Fruit fly (Drosophila melanogaster) whole organism, prepupa: ENCODE measurements around the gene S-Lap4.

ENCODE experiments used
- Blimp-1 ChIP-seq: fragments of 200-800 bp; sonication (Bioruptor generic); optimal IDR thresholded peaks from 3 replicates; lab custom pipeline; 2017; ENCODE audit warnings: missing biosample characterization, missing genetic modification characterization, mild to moderate bottlenecking, moderate library complexity, missing genetic modification reagents
- CG10669 ChIP-seq: fragments of 200-800 bp; sonication (Bioruptor generic); optimal IDR thresholded peaks from 3 replicates; lab custom pipeline; 2018; ENCODE audit warnings: missing biosample characterization, mild to moderate bottlenecking, missing genetic modification characterization, moderate library complexity
- CG11762 ChIP-seq: fragments of 200-800 bp; sonication (Bioruptor generic); optimal IDR thresholded peaks from 3 replicates; lab custom pipeline; 2016; ENCODE audit warnings: missing biosample characterization, missing genetic modification characterization; ENCODE audit not compliant: insufficient read depth
- CG15336 ChIP-seq: fragments of 200-800 bp; sonication (Bioruptor generic); IDR thresholded peaks from 2 replicates; pipeline ENCODE4 v1.3.6; 2022; ENCODE audit warnings: missing biosample characterization, missing genetic modification characterization
- CG1621 ChIP-seq: fragments of 200-800 bp; sonication (Bioruptor generic); optimal IDR thresholded peaks from 3 replicates; lab custom pipeline; 2018; ENCODE audit warnings: missing biosample characterization, mild to moderate bottlenecking, missing genetic modification characterization
- CG3032 ChIP-seq: fragments of 200-800 bp; optimal IDR thresholded peaks from 2 replicates; lab custom pipeline; 2019; ENCODE audit warnings: missing biosample characterization, mild to moderate bottlenecking, missing genetic modification characterization, moderate library complexity
- CG31627 ChIP-seq: fragments of 200-800 bp; sonication (Bioruptor generic); optimal IDR thresholded peaks from 3 replicates; lab custom pipeline; 2016; ENCODE audit warnings: missing biosample characterization, missing genetic modification characterization
- CG32006 ChIP-seq: fragments of 200-800 bp; sonication (Bioruptor generic); optimal IDR thresholded peaks from 3 replicates; lab custom pipeline; 2017; ENCODE audit warnings: missing biosample characterization, mild to moderate bottlenecking, missing genetic modification characterization
- CG3919 ChIP-seq: fragments of 200-800 bp; sonication (Bioruptor generic); optimal IDR thresholded peaks from 3 replicates; lab custom pipeline; 2016; ENCODE audit warnings: missing biosample characterization, missing genetic modification characterization
- CG6163 ChIP-seq: fragments of 200-800 bp; sonication (Bioruptor generic); IDR thresholded peaks from 3 replicates; pipeline ENCODE4 v1.3.6; 2022; ENCODE audit warnings: missing biosample characterization, missing genetic modification characterization
- CG6276 ChIP-seq: fragments of 200-800 bp; sonication (Bioruptor generic); optimal IDR thresholded peaks from 2 replicates; lab custom pipeline; 2017; ENCODE audit warnings: missing biosample characterization, mild to moderate bottlenecking, missing genetic modification characterization
- CG6792 ChIP-seq: fragments of 200-800 bp; sonication (Bioruptor generic); optimal IDR thresholded peaks from 3 replicates; lab custom pipeline; 2016; ENCODE audit warnings: missing biosample characterization, missing genetic modification characterization
- CG6808 ChIP-seq: fragments of 200-800 bp; sonication (Bioruptor generic); optimal IDR thresholded peaks from 3 replicates; lab custom pipeline; 2017; ENCODE audit warnings: missing biosample characterization, missing genetic modification characterization, mild to moderate bottlenecking, moderate library complexity, missing genetic modification reagents
- CG6854 ChIP-seq: fragments of 200-800 bp; sonication (Bioruptor generic); optimal IDR thresholded peaks from 2 replicates; lab custom pipeline; 2017; ENCODE audit warnings: missing biosample characterization, mild to moderate bottlenecking, missing genetic modification characterization
- CG7368 ChIP-seq: fragments of 200-800 bp; sonication (Bioruptor generic); optimal IDR thresholded peaks from 3 replicates; lab custom pipeline; 2016; ENCODE audit warnings: missing biosample characterization, missing genetic modification characterization
- CG8119 ChIP-seq: fragments of 200-800 bp; sonication (Bioruptor generic); IDR thresholded peaks from 3 replicates; pipeline ENCODE4 v1.3.6; 2022; ENCODE audit warnings: missing biosample characterization, missing genetic modification characterization
- CG8319 ChIP-seq: fragments of 200-800 bp; sonication (Bioruptor generic); optimal IDR thresholded peaks from 3 replicates; lab custom pipeline; 2016; ENCODE audit warnings: missing biosample characterization, missing genetic modification characterization
- CG8632 ChIP-seq: fragments of 200-800 bp; sonication (Bioruptor generic); optimal IDR thresholded peaks from 3 replicates; lab custom pipeline; 2016; ENCODE audit warnings: missing biosample characterization, missing genetic modification characterization
- CG9139 ChIP-seq: fragments of 200-800 bp; sonication (Bioruptor generic); optimal IDR thresholded peaks from 3 replicates; lab custom pipeline; 2017; ENCODE audit warnings: missing biosample characterization, mild to moderate bottlenecking, missing genetic modification characterization
- Eip75B ChIP-seq: fragments of 200-800 bp; sonication (Bioruptor generic); optimal IDR thresholded peaks from 3 replicates; lab custom pipeline; 2016; ENCODE audit warnings: missing biosample characterization, missing genetic modification characterization
- Eip78C ChIP-seq: fragments of 200-800 bp; sonication (Bioruptor generic); peaks from one replicate; lab custom pipeline; 2016; ENCODE audit warnings: missing biosample characterization, missing genetic modification characterization
- Eip93F ChIP-seq: fragments of 200-800 bp; sonication (Bioruptor generic); optimal IDR thresholded peaks from 2 replicates; lab custom pipeline; 2016; ENCODE audit warnings: missing biosample characterization, mild to moderate bottlenecking, missing genetic modification characterization
- Ets21C ChIP-seq: fragments of 200-800 bp; sonication (Bioruptor generic); optimal IDR thresholded peaks from 3 replicates; lab custom pipeline; 2016; ENCODE audit warnings: missing biosample characterization, missing genetic modification characterization
- Ets96B ChIP-seq: fragments of 200-800 bp; optimal IDR thresholded peaks from 2 replicates; lab custom pipeline; 2019; ENCODE audit warnings: missing biosample characterization, mild to moderate bottlenecking, missing genetic modification characterization, moderate library complexity
- Hr4 ChIP-seq: fragments of 200-800 bp; sonication (Bioruptor generic); optimal IDR thresholded peaks from 3 replicates; lab custom pipeline; 2016; ENCODE audit warnings: missing biosample characterization, missing genetic modification characterization
- Lpt ChIP-seq: fragments of 200-800 bp; sonication (Bioruptor generic); optimal IDR thresholded peaks from 3 replicates; lab custom pipeline; 2016; ENCODE audit warnings: missing biosample characterization, missing genetic modification characterization
- Met ChIP-seq: fragments of 200-800 bp; sonication (Bioruptor generic); optimal IDR thresholded peaks from 3 replicates; lab custom pipeline; 2016; ENCODE audit warnings: missing biosample characterization, missing genetic modification characterization
- Smox ChIP-seq: fragments of 200-800 bp; sonication (Bioruptor generic); optimal IDR thresholded peaks from 3 replicates; lab custom pipeline; 2016; ENCODE audit warnings: missing biosample characterization, missing genetic modification characterization
- acj6 ChIP-seq: fragments of 200-800 bp; sonication (Bioruptor generic); optimal IDR thresholded peaks from 3 replicates; lab custom pipeline; 2016; ENCODE audit warnings: missing biosample characterization, missing genetic modification characterization
- cyc ChIP-seq: fragments of 200-800 bp; sonication (Bioruptor generic); optimal IDR thresholded peaks from 3 replicates; lab custom pipeline; 2016; ENCODE audit warnings: missing biosample characterization, missing genetic modification characterization
- dac ChIP-seq: fragments of 200-800 bp; sonication (Bioruptor generic); optimal IDR thresholded peaks from 2 replicates; lab custom pipeline; 2017; ENCODE audit warnings: missing biosample characterization, mild to moderate bottlenecking, missing genetic modification characterization
- dsx ChIP-seq: fragments of 200-800 bp; optimal IDR thresholded peaks from 3 replicates; lab custom pipeline; 2019; ENCODE audit warnings: missing biosample characterization, mild to moderate bottlenecking, missing genetic modification characterization, moderate library complexity; ENCODE audit not compliant: poor library complexity, severe bottlenecking
- esn ChIP-seq: fragments of 200-800 bp; sonication (Bioruptor generic); optimal IDR thresholded peaks from 2 replicates; lab custom pipeline; 2016; ENCODE audit warnings: missing biosample characterization, mild to moderate bottlenecking, missing genetic modification characterization, moderate library complexity
- fd59A ChIP-seq: fragments of 200-800 bp; sonication (Bioruptor generic); optimal IDR thresholded peaks from 2 replicates; lab custom pipeline; 2017; ENCODE audit warnings: missing biosample characterization, mild to moderate bottlenecking, missing genetic modification characterization, missing genetic modification reagents
- fd85E ChIP-seq: fragments of 200-800 bp; sonication (Bioruptor generic); optimal IDR thresholded peaks from 3 replicates; lab custom pipeline; 2016; ENCODE audit warnings: missing biosample characterization, missing genetic modification characterization
- fkh ChIP-seq: fragments of 200-800 bp; sonication (Bioruptor generic); optimal IDR thresholded peaks from 3 replicates; lab custom pipeline; 2017; ENCODE audit warnings: missing biosample characterization, mild to moderate bottlenecking, missing genetic modification characterization, moderate library complexity
- net ChIP-seq: fragments of 200-800 bp; sonication (Bioruptor generic); optimal IDR thresholded peaks from 3 replicates; lab custom pipeline; 2016; ENCODE audit warnings: missing biosample characterization, missing genetic modification characterization
- pdm3 ChIP-seq: fragments of 200-800 bp; sonication (Bioruptor generic); optimal IDR thresholded peaks from 3 replicates; lab custom pipeline; 2016; ENCODE audit warnings: missing biosample characterization, missing genetic modification characterization
- salr ChIP-seq, 2 experiments: fragments of 200-800 bp; sonication (Bioruptor generic); optimal IDR thresholded peaks; 3 replicates each; lab custom pipeline; 2016 to 2018; ENCODE audit warnings: missing biosample characterization in 2 of 2, missing genetic modification characterization in 2 of 2, mild to moderate bottlenecking in 1 of 2
- ss ChIP-seq, 2 experiments: fragments of 200-800 bp; sonication (Bioruptor generic); optimal IDR thresholded peaks; 2 replicates in 1 of 2; 3 replicates in 1 of 2; lab custom pipeline; 2017 to 2018; ENCODE audit warnings: mild to moderate bottlenecking in 2 of 2, missing biosample characterization in 2 of 2, missing genetic modification characterization in 2 of 2, moderate library complexity in 1 of 2
- svp ChIP-seq: fragments of 200-800 bp; sonication (Bioruptor generic); peaks from one replicate; lab custom pipeline; 2016; ENCODE audit warnings: missing biosample characterization, missing genetic modification characterization
- topi ChIP-seq: fragments of 200-800 bp; sonication (Bioruptor generic); optimal IDR thresholded peaks from 3 replicates; lab custom pipeline; 2016; ENCODE audit warnings: missing biosample characterization, missing genetic modification characterization
- vri ChIP-seq: fragments of 200-800 bp; sonication (Bioruptor generic); optimal IDR thresholded peaks from 3 replicates; lab custom pipeline; 2016; ENCODE audit warnings: missing biosample characterization, mild to moderate bottlenecking, missing genetic modification characterization

S-Lap4 gene

dm6 chr3L:10528251-10528650, 37.6 kb downstream of the S-Lap4 start:
- no peak for TF ChIP-seq fd59A
- no peak for TF ChIP-seq CG1621 (tag; lab: Kevin White, UChicago)

DNA sequence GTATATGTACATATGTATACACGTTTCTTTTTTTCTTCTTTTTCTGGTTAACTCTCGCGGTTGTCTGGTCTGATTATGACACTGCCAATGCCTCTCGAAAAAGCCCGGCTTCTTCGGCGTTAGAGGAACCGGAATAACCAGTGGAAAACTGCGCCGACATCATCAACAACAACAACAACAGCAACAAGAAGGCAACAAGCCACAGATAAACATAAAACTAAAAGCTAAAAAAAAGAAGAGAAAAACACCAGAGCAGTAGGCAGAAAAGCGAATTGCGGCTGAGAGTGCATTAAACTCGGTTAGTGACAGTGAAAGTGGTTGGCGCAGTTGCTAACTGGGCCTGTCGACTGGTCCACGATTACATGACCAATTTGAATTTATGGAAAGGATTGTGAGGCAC, 40.4 kb downstream of the S-Lap4 start:
- TF ChIP-seq CG10669, result no peak
- no peak for TF ChIP-seq acj6 (GFP tag; lab: Kevin White, UChicago)
- TF ChIP-seq Lpt, result peak; percentile 34
- peak; percentile 31 for TF ChIP-seq vri (GFP tag; lab: Kevin White, UChicago)
- TF ChIP-seq CG8119 (GFP tag; lab: Robert Waterston, UW), result peak; percentile 62
- peak in 1 of 2 experiments; percentile 2 for TF ChIP-seq salr (GFP tag; optimal IDR thresholded peaks at IDR 0.05; lab: Kevin White, UChicago)
- peak; percentile 45; the same call in 1 of the 2 replicates for TF ChIP-seq CG15336 (GFP tag; lab: Robert Waterston, UW)
- TF ChIP-seq Eip78C (GFP tag; lab: Kevin White, UChicago), result peak; percentile 53
- peak; percentile 42; the same call in 1 of the 3 replicates for TF ChIP-seq CG6163 (GFP tag; lab: Robert Waterston, UW)
- TF ChIP-seq CG6276 (GFP tag; lab: Kevin White, UChicago), result peak; percentile 55
- no peak for TF ChIP-seq fd59A
- TF ChIP-seq Smox (GFP tag; lab: Kevin White, UChicago), result no peak
- peak; percentile 32 for TF ChIP-seq CG6808 (GFP tag; lab: Kevin White, UChicago)
- peak; percentile 93 for TF ChIP-seq Blimp-1 (GFP tag; lab: Kevin White, UChicago)
- peak; percentile 6 to 31 for TF ChIP-seq ss (GFP tag; optimal IDR thresholded peaks at IDR 0.05; lab: Kevin White, UChicago)
- TF ChIP-seq CG11762 (GFP tag; lab: Kevin White, UChicago), result no peak
- TF ChIP-seq Met (GFP tag; lab: Kevin White, UChicago), result no peak

- TF ChIP-seq Eip78C (GFP tag; lab: Kevin White, UChicago) (peak; percentile 10), CG7368 (no peak), CG31627 (no peak), Ets96B (tag; lab: Kevin White, UChicago) (no peak), CG6792 (GFP tag; lab: Kevin White, UChicago) (no peak), svp (GFP tag; lab: Kevin White, UChicago) (peak; percentile 30), Lpt (no peak), Met (GFP tag; lab: Kevin White, UChicago) (no peak), dac (GFP tag; lab: Kevin White, UChicago) (no peak), Eip93F (GFP tag; lab: Kevin White, UChicago) (no peak), fkh (GFP tag; lab: Kevin White, UChicago) (no peak), fd85E (GFP tag; lab: Kevin White, UChicago) (no peak)
Measured at dm6 chr3L:10531907-10532581, 41.4 kb downstream of the S-Lap4 start.

- TF ChIP-seq CG6276 (GFP tag; lab: Kevin White, UChicago), result no peak
- TF ChIP-seq net, result no peak
- no peak for TF ChIP-seq Hr4 (GFP tag; lab: Kevin White, UChicago)
- no peak for TF ChIP-seq topi (GFP tag; lab: Kevin White, UChicago)
- TF ChIP-seq Eip75B (GFP tag; lab: Kevin White, UChicago), result no peak
- peak; percentile 75 for TF ChIP-seq ss (GFP tag; optimal IDR thresholded peaks at IDR 0.05; lab: Kevin White, UChicago)
- TF ChIP-seq CG8319 (GFP tag; lab: Kevin White, UChicago), result no peak
- no peak for TF ChIP-seq cyc (GFP tag; lab: Kevin White, UChicago)
- TF ChIP-seq dsx (GFP tag; lab: Kevin White, UChicago), result peak; percentile 18
- no peak for TF ChIP-seq CG31627
- TF ChIP-seq CG6808 (GFP tag; lab: Kevin White, UChicago), result peak; percentile 71
- TF ChIP-seq pdm3 (GFP tag; lab: Kevin White, UChicago), result no peak
- peak; percentile 60 for TF ChIP-seq Eip78C (GFP tag; lab: Kevin White, UChicago)
- 0 out of 3 replicates have a peak, but pooled peaks have one; percentile 49 for TF ChIP-seq CG6163 (GFP tag; lab: Robert Waterston, UW)
- peak; percentile 9 for TF ChIP-seq CG8632 (GFP tag; lab: Kevin White, UChicago)
- peak; percentile 19 for TF ChIP-seq CG1621 (tag; lab: Kevin White, UChicago)
- peak; percentile 42 for TF ChIP-seq CG10669
- TF ChIP-seq Met (GFP tag; lab: Kevin White, UChicago), result no peak
- TF ChIP-seq CG3919 (GFP tag; lab: Kevin White, UChicago), result no peak
- no peak for TF ChIP-seq fkh (GFP tag; lab: Kevin White, UChicago)
- peak; percentile 84 for TF ChIP-seq CG9139 (GFP tag; lab: Kevin White, UChicago)
- TF ChIP-seq CG6854 (GFP tag; lab: Kevin White, UChicago), result no peak
- TF ChIP-seq esn (GFP tag; lab: Kevin White, UChicago), result no peak
- TF ChIP-seq CG32006 (GFP tag; lab: Kevin White, UChicago), result no peak
- peak; percentile 16 for TF ChIP-seq Ets96B (tag; lab: Kevin White, UChicago)
- peak; percentile 1 for TF ChIP-seq CG3032
- no peak for TF ChIP-seq Ets21C (GFP tag; lab: Kevin White, UChicago)
Measured at dm6 chr3L:10533878-10534277, 43.2 kb downstream of the S-Lap4 start.
